Worm (Caenorhabditis elegans) whole organism, L1 larva: ENCODE results near the gene C34B4.5.

Experiments used
- dpl-1 ChIP-seq, 3 experiments: fragments of 150-350 bp in 2 of 3; sonication (generic microtip) in 1 of 3; optimal IDR thresholded peaks; 2 replicates each; lab custom pipeline; 2014 to 2017; ENCODE audit warnings: missing biosample characterization in 3 of 3, missing genetic modification characterization in 3 of 3, missing genetic modification reagents in 3 of 3
- elt-2 ChIP-seq: sonication (generic microtip); optimal IDR thresholded peaks from 2 replicates; lab custom pipeline; 2016; ENCODE audit warnings: missing genetic modification characterization, mild to moderate bottlenecking, inconsistent platforms, missing compliant biosample characterization, missing genetic modification reagents
- nhr-12 ChIP-seq: sonication (generic microtip); optimal IDR thresholded peaks from 2 replicates; lab custom pipeline; 2017; ENCODE audit warnings: missing biosample characterization, missing genetic modification characterization
- nhr-76 ChIP-seq: sonication (generic microtip); optimal IDR thresholded peaks from 2 replicates; lab custom pipeline; 2017; ENCODE audit warnings: missing biosample characterization, missing genetic modification characterization
- pax-3 ChIP-seq: fragments of 200-800 bp; sonication (Bioruptor generic); optimal IDR thresholded peaks from 2 replicates; lab custom pipeline; 2018; ENCODE audit warnings: mild to moderate bottlenecking, missing genetic modification characterization, moderate library complexity, missing compliant biosample characterization
- rnt-1 ChIP-seq: sonication (generic microtip); optimal IDR thresholded peaks from 2 replicates; lab custom pipeline; 2016; ENCODE audit warnings: mild to moderate bottlenecking, missing genetic modification characterization, moderate library complexity, missing compliant biosample characterization
- skn-1 ChIP-seq: fragments of 150-350 bp; optimal IDR thresholded peaks from 2 replicates; lab custom pipeline; 2014; ENCODE audit warnings: missing biosample characterization, missing genetic modification characterization
- snpc-4 ChIP-seq: fragments of 150-350 bp; optimal IDR thresholded peaks from 2 replicates; lab custom pipeline; 2014; ENCODE audit warnings: missing biosample characterization, missing genetic modification characterization
- sptf-1 ChIP-seq: fragments of 150-350 bp; optimal IDR thresholded peaks from 2 replicates; lab custom pipeline; 2014; ENCODE audit warnings: missing biosample characterization, missing genetic modification characterization

- no peak for TF ChIP-seq nhr-76
- no peak for TF ChIP-seq skn-1
- no peak for TF ChIP-seq dpl-1 (GFP tag; optimal IDR thresholded peaks at IDR 0.05; lab: Kevin White, UChicago)
- TF ChIP-seq pax-3 (tag; lab: Kevin White, UChicago), result no peak
- TF ChIP-seq rnt-1, result no peak
- no peak for TF ChIP-seq snpc-4 (tag; lab: Kevin White, UChicago)
- no peak for TF ChIP-seq sptf-1 (tag; lab: Kevin White, UChicago)
- peak; percentile 90 for TF ChIP-seq elt-2
- TF ChIP-seq nhr-12 (tag; lab: Kevin White, UChicago), result no peak
Measured at ce11 chrV:13137955-13138354, 42.2 kb downstream of the C34B4.5 start, which contains the start of gene clec-41.
